Worm (Caenorhabditis elegans) whole organism, L3 larva: ENCODE data around the gene ifas-1.

ENCODE experiments used
- ama-1 ChIP-seq: fragments of 150-350 bp; optimal IDR thresholded peaks from 2 replicates; lab custom pipeline; 2018
- daf-12 ChIP-seq: fragments of 150-350 bp; optimal IDR thresholded peaks from 2 replicates; lab custom pipeline; 2014; ENCODE audit warnings: missing biosample characterization, missing genetic modification reagents, missing genetic modification characterization
- egl-27 ChIP-seq: sonication (generic microtip); optimal IDR thresholded peaks from 4 replicates; lab custom pipeline; 2017; ENCODE audit warnings: missing biosample characterization, missing genetic modification reagents, missing genetic modification characterization
- elt-2 ChIP-seq: sonication (generic microtip); optimal IDR thresholded peaks from 2 replicates; lab custom pipeline; 2016; ENCODE audit warnings: missing genetic modification reagents, mild to moderate bottlenecking, missing genetic modification characterization, missing compliant biosample characterization
- fos-1 ChIP-seq: fragments of 150-350 bp; optimal IDR thresholded peaks from 2 replicates; lab custom pipeline; 2014; ENCODE audit warnings: missing biosample characterization, missing genetic modification characterization
- lin-39 ChIP-seq: fragments of 150-350 bp; optimal IDR thresholded peaks from 2 replicates; lab custom pipeline; 2018; ENCODE audit warnings: missing biosample characterization, missing genetic modification reagents, missing genetic modification characterization
- mdl-1 ChIP-seq: fragments of 150-350 bp; optimal IDR thresholded peaks from 2 replicates; lab custom pipeline; 2014; ENCODE audit warnings: missing biosample characterization, missing genetic modification characterization
- nhr-11 ChIP-seq: fragments of 150-350 bp; optimal IDR thresholded peaks from 2 replicates; lab custom pipeline; 2014; ENCODE audit warnings: missing biosample characterization, missing genetic modification characterization
- nhr-23 ChIP-seq: fragments of 150-350 bp; optimal IDR thresholded peaks from 2 replicates; lab custom pipeline; 2014; ENCODE audit warnings: missing biosample characterization, missing genetic modification reagents, missing genetic modification characterization
- nhr-25 ChIP-seq: sonication (generic microtip); optimal IDR thresholded peaks from 2 replicates; lab custom pipeline; 2017; ENCODE audit warnings: missing biosample characterization, missing genetic modification characterization
- nhr-28 ChIP-seq: fragments of 150-350 bp; optimal IDR thresholded peaks from 2 replicates; lab custom pipeline; 2014; ENCODE audit warnings: missing biosample characterization, missing genetic modification characterization
- nhr-76 ChIP-seq: fragments of 150-350 bp; sonication (generic microtip); optimal IDR thresholded peaks from 5 replicates; lab custom pipeline; 2014; ENCODE audit warnings: missing biosample characterization, missing genetic modification characterization
- tbx-2 ChIP-seq: sonication (generic microtip); optimal IDR thresholded peaks from 2 replicates; lab custom pipeline; 2016; ENCODE audit warnings: mild to moderate bottlenecking, missing genetic modification characterization, missing compliant biosample characterization
- ztf-4 ChIP-seq: fragments of 150-350 bp; optimal IDR thresholded peaks from 2 replicates; lab custom pipeline; 2014; ENCODE audit warnings: missing biosample characterization, missing genetic modification characterization

DNA sequence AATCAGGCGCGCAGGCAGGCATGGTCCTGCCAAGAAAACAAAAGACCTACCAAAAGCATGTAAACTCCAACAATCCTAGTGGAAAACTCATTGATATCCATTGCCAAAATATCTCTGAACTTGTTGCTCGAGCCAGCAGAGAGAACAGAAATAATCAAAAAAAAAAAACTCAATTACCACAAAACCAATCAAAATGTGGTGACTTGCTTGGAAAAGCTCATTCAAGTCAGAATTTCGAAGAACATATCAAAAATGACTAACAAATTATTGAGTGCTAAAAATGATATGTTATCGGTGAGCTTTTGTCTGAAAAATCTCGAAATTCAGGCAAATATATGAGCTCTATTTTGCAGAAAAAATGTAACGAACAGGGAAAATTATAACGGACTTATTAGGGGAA lies 12.8 kb upstream of the ifas-1 start, which contains the start of gene srx-105:
- TF ChIP-seq daf-12 (tag; lab: Kevin White, UChicago) (no peak), elt-2 (no peak), nhr-28 (tag; lab: Kevin White, UChicago) (no peak), mdl-1 (tag; lab: Kevin White, UChicago) (no peak), egl-27 (tag; lab: Kevin White, UChicago) (no peak), nhr-76 (tag; lab: Kevin White, UChicago) (no peak), lin-39 (tag; lab: Kevin White, UChicago) (no peak), nhr-25 (no peak), fos-1 (no peak), tbx-2 (tag; lab: Kevin White, UChicago) (no peak), nhr-23 (tag; lab: Kevin White, UChicago) (no peak), ama-1 (no peak), ztf-4 (tag; lab: Kevin White, UChicago) (no peak), nhr-11 (tag; lab: Kevin White, UChicago) (no peak)
